Worm (Caenorhabditis elegans) whole organism, midembryonic: ENCODE measurements around the gene best-2.

ENCODE experiments used
- T22C8.4 ChIP-seq: fragments of 200-800 bp; sonication (Bioruptor generic); IDR thresholded peaks from 2 replicates; pipeline ENCODE4 v1.3.6; 2022; ENCODE audit warnings: missing genetic modification characterization, missing compliant biosample characterization
- klf-2 ChIP-seq: fragments of 200-800 bp; sonication (Bioruptor generic); conservative IDR thresholded peaks from 2 replicates; pipeline ENCODE4 v1.3.6; 2022; ENCODE audit warnings: missing genetic modification reagents, missing genetic modification characterization, missing compliant biosample characterization
- tab-1 ChIP-seq: fragments of 200-800 bp; sonication (Bioruptor generic); IDR thresholded peaks from 2 replicates; pipeline ENCODE4 v1.3.6; 2022; ENCODE audit warnings: missing genetic modification characterization, missing compliant biosample characterization
- ztf-29 ChIP-seq: fragments of 200-800 bp; sonication (Bioruptor generic); IDR thresholded peaks from 2 replicates; pipeline ENCODE4 v1.3.6; 2022; ENCODE audit warnings: missing genetic modification reagents, missing genetic modification characterization, missing compliant biosample characterization

DNA sequence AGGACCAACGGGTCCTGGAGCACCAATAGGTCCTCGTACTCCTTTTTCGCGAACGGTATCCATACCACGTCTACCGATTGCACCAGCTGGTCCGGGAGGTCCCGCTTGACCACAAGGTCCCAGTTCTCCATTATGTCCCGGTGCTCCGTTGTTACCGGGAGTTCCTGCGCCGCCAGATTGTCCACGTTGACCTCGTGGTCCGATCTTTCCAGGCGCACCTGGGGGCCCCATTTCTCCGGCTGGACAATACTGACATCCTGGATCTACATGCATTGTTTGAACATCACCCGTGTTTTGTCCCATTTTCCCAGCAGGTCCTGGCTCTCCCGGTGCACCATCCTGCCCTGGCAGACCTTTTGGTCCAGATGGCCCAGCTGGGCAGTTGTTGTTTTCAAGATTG, 46.8 kb downstream of the best-2 start:
- TF ChIP-seq ztf-29 (GFP tag; lab: Robert Waterston, UW) (no peak), T22C8.4 (GFP tag; lab: Robert Waterston, UW) (no peak), tab-1 (no peak), klf-2 (GFP tag; lab: Robert Waterston, UW) (no peak)
